Fruit fly (Drosophila melanogaster) whole organism, embryonic: ENCODE measurements around the gene Prp16.
A peak's percentile ranks its signal among the peaks of the same experiment; 100 is the strongest.

ENCODE experiments used
- Ada2b ChIP-seq: fragments of 200-800 bp; sonication (Bioruptor generic); IDR thresholded peaks from 2 replicates; pipeline ENCODE4 v1.3.6; 2022; ENCODE audit warnings: missing biosample characterization, missing genetic modification characterization
- Adf1 ChIP-seq: fragments of 200-800 bp; sonication (Bioruptor generic); IDR thresholded peaks from 2 replicates; pipeline ENCODE4 v1.3.6; 2022; ENCODE audit warnings: missing biosample characterization, missing genetic modification characterization
- Bdp1 ChIP-seq: fragments of 200-800 bp; sonication (Bioruptor generic); optimal IDR thresholded peaks from 3 replicates; lab custom pipeline; 2016; ENCODE audit warnings: missing biosample characterization, missing genetic modification characterization
- CG10431 ChIP-seq: fragments of 200-800 bp; sonication (Bioruptor generic); optimal IDR thresholded peaks from 3 replicates; lab custom pipeline; 2018; ENCODE audit warnings: missing biosample characterization, mild to moderate bottlenecking, missing genetic modification characterization
- CG13894 ChIP-seq: fragments of 200-800 bp; sonication (Bioruptor generic); optimal IDR thresholded peaks from 3 replicates; lab custom pipeline; 2018; ENCODE audit warnings: missing biosample characterization, mild to moderate bottlenecking, missing genetic modification characterization, moderate library complexity
- CG15514 ChIP-seq: fragments of 200-800 bp; sonication (Bioruptor generic); optimal IDR thresholded peaks from 3 replicates; lab custom pipeline; 2017; ENCODE audit warnings: missing biosample characterization, missing genetic modification characterization, mild to moderate bottlenecking, moderate library complexity, missing genetic modification reagents
- CG2116 ChIP-seq: fragments of 200-800 bp; sonication (Bioruptor generic); optimal IDR thresholded peaks from 3 replicates; lab custom pipeline; 2018; ENCODE audit warnings: missing biosample characterization, mild to moderate bottlenecking, missing genetic modification characterization
- CG2199 ChIP-seq: fragments of 200-800 bp; sonication (Bioruptor generic); IDR thresholded peaks from 3 replicates; pipeline ENCODE4 v1.3.6; 2022; ENCODE audit warnings: missing biosample characterization, missing genetic modification characterization
- CG3281 ChIP-seq: fragments of 200-800 bp; sonication (Bioruptor generic); optimal IDR thresholded peaks from 3 replicates; lab custom pipeline; 2017; ENCODE audit warnings: missing biosample characterization, mild to moderate bottlenecking, missing genetic modification characterization
- CG6689 ChIP-seq: fragments of 200-800 bp; sonication (Bioruptor generic); IDR thresholded peaks from 2 replicates; pipeline ENCODE4 v1.3.6; 2022; ENCODE audit warnings: missing biosample characterization, missing genetic modification characterization
- CG7271 ChIP-seq: fragments of 200-800 bp; sonication (Bioruptor generic); optimal IDR thresholded peaks from 2 replicates; lab custom pipeline; 2018; ENCODE audit warnings: missing biosample characterization, mild to moderate bottlenecking, missing genetic modification characterization, moderate library complexity
- CG7987 ChIP-seq: fragments of 200-800 bp; sonication (Bioruptor generic); optimal IDR thresholded peaks from 2 replicates; lab custom pipeline; 2018; ENCODE audit warnings: missing biosample characterization, mild to moderate bottlenecking, missing genetic modification characterization, moderate library complexity
- CG8281 ChIP-seq: fragments of 200-800 bp; sonication (Bioruptor generic); optimal IDR thresholded peaks from 2 replicates; lab custom pipeline; 2018; ENCODE audit warnings: missing biosample characterization, mild to moderate bottlenecking, missing genetic modification characterization, moderate library complexity
- CoRest ChIP-seq: fragments of 200-800 bp; sonication (Bioruptor generic); optimal IDR thresholded peaks from 3 replicates; lab custom pipeline; 2018; ENCODE audit warnings: missing biosample characterization, mild to moderate bottlenecking, missing genetic modification characterization, moderate library complexity
- D19A ChIP-seq: fragments of 200-800 bp; optimal IDR thresholded peaks from 3 replicates; lab custom pipeline; 2019; ENCODE audit warnings: missing biosample characterization, mild to moderate bottlenecking, missing genetic modification characterization, moderate library complexity
- Dad ChIP-seq: fragments of 200-800 bp; sonication (Bioruptor generic); optimal IDR thresholded peaks from 3 replicates; lab custom pipeline; 2016; ENCODE audit warnings: missing biosample characterization, missing genetic modification characterization
- Drgx ChIP-seq: fragments of 200-800 bp; sonication (Bioruptor generic); IDR thresholded peaks from 2 replicates; pipeline ENCODE4 v1.3.6; 2022; ENCODE audit warnings: missing biosample characterization, missing genetic modification characterization
- Ets97D ChIP-seq: fragments of 200-800 bp; sonication (Bioruptor generic); optimal IDR thresholded peaks from 3 replicates; lab custom pipeline; 2016; ENCODE audit warnings: missing biosample characterization, missing genetic modification characterization
- Max ChIP-seq: fragments of 200-800 bp; sonication (Bioruptor generic); optimal IDR thresholded peaks from 2 replicates; lab custom pipeline; 2016; ENCODE audit warnings: missing biosample characterization, mild to moderate bottlenecking, missing genetic modification characterization
- Med ChIP-seq: fragments of 200-800 bp; sonication (Bioruptor generic); peaks from one replicate; lab custom pipeline; 2016; ENCODE audit warnings: missing biosample characterization, missing genetic modification characterization, mild to moderate bottlenecking, inconsistent platforms, moderate library complexity
- Oli ChIP-seq: fragments of 200-800 bp; sonication (Bioruptor generic); optimal IDR thresholded peaks from 2 replicates; lab custom pipeline; 2018; ENCODE audit warnings: missing biosample characterization, mild to moderate bottlenecking, missing genetic modification characterization, moderate library complexity
- Opbp ChIP-seq: fragments of 200-800 bp; sonication (Bioruptor generic); IDR thresholded peaks from 3 replicates; pipeline ENCODE4 v1.3.6; 2022; ENCODE audit warnings: missing biosample characterization, missing genetic modification characterization; ENCODE audit not compliant: partially characterized antibody
- Ssrp ChIP-seq: fragments of 200-800 bp; sonication (Bioruptor generic); optimal IDR thresholded peaks from 2 replicates; lab custom pipeline; 2018; ENCODE audit warnings: missing biosample characterization, mild to moderate bottlenecking, missing genetic modification characterization, moderate library complexity
- Trl ChIP-seq, 3 experiments: fragments of >200 bp in 2 of 3; fragments of 200-800 bp in 1 of 3; sonication (Bioruptor generic) in 1 of 3; optimal IDR thresholded peaks; 2 replicates in 1 of 3; 3 replicates in 2 of 3; lab custom pipeline; 2016 to 2017; ENCODE audit warnings: missing biosample characterization in 1 of 3, missing genetic modification characterization in 1 of 3
- Vsx1 ChIP-seq: fragments of 200-800 bp; sonication (Bioruptor generic); optimal IDR thresholded peaks from 2 replicates; lab custom pipeline; 2017; ENCODE audit warnings: missing biosample characterization, mild to moderate bottlenecking, missing genetic modification characterization, missing genetic modification reagents
- abd-A ChIP-seq: fragments of 200-800 bp; sonication (Bioruptor generic); optimal IDR thresholded peaks from 3 replicates; lab custom pipeline; 2019; ENCODE audit warnings: missing biosample characterization, mild to moderate bottlenecking, missing genetic modification characterization, moderate library complexity
- br ChIP-seq: fragments of >200 bp; optimal IDR thresholded peaks from 2 replicates; lab custom pipeline; 2017
- caup ChIP-seq: fragments of 200-800 bp; sonication (Bioruptor generic); optimal IDR thresholded peaks from 3 replicates; lab custom pipeline; 2017; ENCODE audit warnings: missing biosample characterization, mild to moderate bottlenecking, missing genetic modification characterization, moderate library complexity; ENCODE audit not compliant: severe bottlenecking
- ci ChIP-seq: fragments of 200-800 bp; sonication (Bioruptor generic); IDR thresholded peaks from 3 replicates; pipeline ENCODE4 v1.3.6; 2022; ENCODE audit warnings: missing biosample characterization, missing genetic modification characterization
- crc ChIP-seq: fragments of 200-800 bp; sonication (Bioruptor generic); optimal IDR thresholded peaks from 2 replicates; lab custom pipeline; 2016; ENCODE audit warnings: missing biosample characterization, missing genetic modification characterization
- danr ChIP-seq: fragments of 200-800 bp; sonication (Bioruptor generic); IDR thresholded peaks from 2 replicates; pipeline ENCODE4 v1.3.6; 2022; ENCODE audit warnings: missing biosample characterization, missing genetic modification characterization
- emc ChIP-seq: fragments of 200-800 bp; sonication (Bioruptor generic); optimal IDR thresholded peaks from 2 replicates; lab custom pipeline; 2016; ENCODE audit warnings: missing biosample characterization, missing genetic modification characterization
- eve ChIP-seq, 2 experiments: fragments of >200 bp; optimal IDR thresholded peaks; 2 replicates each; lab custom pipeline; 2017; ENCODE audit warnings: missing biosample characterization in 2 of 2, missing genetic modification characterization in 2 of 2
- exex ChIP-seq: fragments of 200-800 bp; sonication (Bioruptor generic); optimal IDR thresholded peaks from 4 replicates; lab custom pipeline; 2018; ENCODE audit warnings: missing biosample characterization, mild to moderate bottlenecking, missing genetic modification characterization, moderate library complexity
- gem ChIP-seq: fragments of 200-800 bp; sonication (Bioruptor generic); optimal IDR thresholded peaks from 2 replicates; lab custom pipeline; 2019; ENCODE audit warnings: missing biosample characterization, mild to moderate bottlenecking, missing genetic modification characterization, moderate library complexity
- grau ChIP-seq: fragments of 200-800 bp; optimal IDR thresholded peaks from 3 replicates; lab custom pipeline; 2019; ENCODE audit warnings: missing biosample characterization, mild to moderate bottlenecking, missing genetic modification characterization, moderate library complexity
- hbn ChIP-seq: fragments of 200-800 bp; sonication (Bioruptor generic); IDR thresholded peaks from 2 replicates; pipeline ENCODE4 v1.3.6; 2022; ENCODE audit warnings: missing biosample characterization, missing genetic modification characterization; ENCODE audit not compliant: partially characterized antibody
- her ChIP-seq: fragments of 200-800 bp; sonication (Bioruptor generic); optimal IDR thresholded peaks from 2 replicates; lab custom pipeline; 2016; ENCODE audit warnings: missing biosample characterization, missing genetic modification characterization
- inv ChIP-seq: fragments of 200-800 bp; sonication (Bioruptor generic); IDR thresholded peaks from 2 replicates; pipeline ENCODE4 v1.3.6; 2022; ENCODE audit warnings: missing biosample characterization, missing genetic modification characterization; ENCODE audit not compliant: partially characterized antibody
- klu ChIP-seq: fragments of 200-800 bp; sonication (Bioruptor generic); IDR thresholded peaks from 2 replicates; pipeline ENCODE4 v1.3.6; 2022; ENCODE audit warnings: missing biosample characterization, missing genetic modification characterization
- lmd ChIP-seq: fragments of 200-800 bp; sonication (Bioruptor generic); IDR thresholded peaks from 2 replicates; pipeline ENCODE4 v1.3.6; 2022; ENCODE audit warnings: missing biosample characterization, missing genetic modification characterization
- mirr ChIP-seq: fragments of 200-800 bp; sonication (Bioruptor generic); optimal IDR thresholded peaks from 3 replicates; lab custom pipeline; 2018; ENCODE audit warnings: missing biosample characterization, mild to moderate bottlenecking, missing genetic modification characterization
- pan ChIP-seq, 4 experiments: fragments of >200 bp in 3 of 4; fragments of 200-800 bp in 1 of 4; sonication (Bioruptor generic) in 1 of 4; optimal IDR thresholded peaks in 3 of 4; IDR thresholded peaks in 1 of 4; 2 replicates each; pipeline versions ENCODE4 v1.3.6 to Lab custom; 2017 to 2022; ENCODE audit warnings: missing biosample characterization in 2 of 4, missing genetic modification characterization in 2 of 4, mixed read lengths in 1 of 4
- pb ChIP-seq: fragments of 200-800 bp; sonication (Bioruptor generic); optimal IDR thresholded peaks from 3 replicates; lab custom pipeline; 2016; ENCODE audit warnings: missing biosample characterization, missing genetic modification characterization
- sd ChIP-seq: fragments of 200-800 bp; sonication (Bioruptor generic); optimal IDR thresholded peaks from 3 replicates; lab custom pipeline; 2018; ENCODE audit warnings: missing biosample characterization, mild to moderate bottlenecking, missing genetic modification characterization, moderate library complexity
- sens ChIP-seq: fragments of 200-800 bp; sonication (Bioruptor generic); peaks from one replicate; lab custom pipeline; 2016; ENCODE audit warnings: missing biosample characterization, missing genetic modification characterization
- sqz ChIP-seq: fragments of 200-800 bp; sonication (Bioruptor generic); optimal IDR thresholded peaks from 3 replicates; lab custom pipeline; 2018; ENCODE audit warnings: missing biosample characterization, mild to moderate bottlenecking, missing genetic modification characterization
- vvl ChIP-seq: fragments of 200-800 bp; sonication (Bioruptor generic); IDR thresholded peaks from 2 replicates; pipeline ENCODE4 v1.3.6; 2022; ENCODE audit warnings: missing biosample characterization, missing genetic modification characterization
- zen2 ChIP-seq: fragments of 200-800 bp; sonication (Bioruptor generic); IDR thresholded peaks from 3 replicates; pipeline ENCODE4 v1.3.6; 2022; ENCODE audit warnings: missing biosample characterization, missing genetic modification characterization; ENCODE audit not compliant: partially characterized antibody

Prp16 gene

DNA sequence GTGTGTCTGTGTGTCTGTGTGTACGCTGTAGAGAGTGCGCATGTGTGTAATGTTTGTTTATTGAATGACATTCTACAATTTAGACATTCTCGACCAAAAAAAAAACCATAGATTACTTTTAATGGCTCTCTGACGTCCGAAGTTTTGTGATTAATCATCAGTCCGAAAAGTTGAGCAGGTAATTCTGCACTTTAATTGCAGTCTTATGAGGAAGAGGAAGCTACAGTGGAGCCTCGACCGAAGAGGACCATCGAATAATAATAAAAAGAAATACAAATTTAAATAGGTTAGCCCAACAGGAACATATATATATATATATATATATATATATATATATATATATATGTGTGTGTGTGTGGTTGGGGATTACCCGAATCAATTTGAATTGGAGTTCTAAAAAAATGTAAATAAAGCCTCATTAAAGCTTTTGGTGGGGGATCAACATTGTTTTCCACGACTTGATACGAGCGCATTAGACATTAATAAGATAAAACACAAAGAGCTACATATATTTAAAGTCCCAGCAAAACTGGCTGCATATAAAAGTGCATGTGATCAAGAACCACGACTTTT lies 8.1 kb downstream of the Prp16 start:
- TF ChIP-seq CG6689 (GFP tag; lab: Robert Waterston, UW): no peak
- TF ChIP-seq CG13894 (tag; lab: Kevin White, UChicago): no peak
- no peak for TF ChIP-seq CG15514 (GFP tag; lab: Kevin White, UChicago)
- TF ChIP-seq CG7987: no peak
- no peak for TF ChIP-seq CG7271 (tag; lab: Kevin White, UChicago)
- peak; percentile 69 for TF ChIP-seq Med (GFP tag; lab: Kevin White, UChicago)
- no peak for TF ChIP-seq Dad (GFP tag; lab: Kevin White, UChicago)
- TF ChIP-seq ci (GFP tag; lab: Robert Waterston, UW): no peak
- peak; percentile 0 for TF ChIP-seq CG8281 (tag; lab: Kevin White, UChicago)
- peak; percentile 16 for TF ChIP-seq exex (tag; lab: Kevin White, UChicago)
- no peak for TF ChIP-seq hbn (GFP tag; lab: Robert Waterston, UW)
- TF ChIP-seq CoRest (tag; lab: Kevin White, UChicago): no peak
- TF ChIP-seq Drgx: no peak
- TF ChIP-seq emc (GFP tag; lab: Kevin White, UChicago): no peak
- peak; percentile 6 for TF ChIP-seq CG3281
- no peak for TF ChIP-seq pb (GFP tag; lab: Kevin White, UChicago)
- peak; percentile 78 for TF ChIP-seq sens (GFP tag; lab: Kevin White, UChicago)
- TF ChIP-seq caup (GFP tag; lab: Kevin White, UChicago): no peak
- no peak for TF ChIP-seq abd-A
- peak in 1 of 2 experiments; percentile 34 for TF ChIP-seq eve (GFP tag; optimal IDR thresholded peaks at IDR 0.05; lab: Kevin White, UChicago)
- TF ChIP-seq grau: peak; percentile 46
- peak; percentile 21 for TF ChIP-seq Ssrp (tag; lab: Kevin White, UChicago)
- TF ChIP-seq Vsx1: no peak
- peak; percentile 68 for TF ChIP-seq sqz (GFP tag; lab: Kevin White, UChicago)
- TF ChIP-seq pan (optimal IDR thresholded peaks at IDR 0.05; lab: Kevin White, UChicago): no peak
- no peak for TF ChIP-seq pan (GFP tag; optimal IDR thresholded peaks at IDR 0.05 in 1 of 2, IDR thresholded peaks at IDR 0.05 in 1 of 2)
- peak; percentile 6 for TF ChIP-seq gem
- peak; percentile 69 for TF ChIP-seq sd (tag; lab: Kevin White, UChicago)
- no peak for TF ChIP-seq Bdp1 (GFP tag; lab: Kevin White, UChicago)
- no peak for TF ChIP-seq klu (GFP tag; lab: Robert Waterston, UW)
- no peak for TF ChIP-seq Ets97D
- no peak for TF ChIP-seq Opbp (GFP tag; lab: Robert Waterston, UW)
- no peak for TF ChIP-seq Oli
- TF ChIP-seq br (lab: Kevin White, UChicago): no peak
- TF ChIP-seq Max: no peak
- TF ChIP-seq Ada2b (GFP tag; lab: Robert Waterston, UW): no peak
- no peak for TF ChIP-seq mirr
- TF ChIP-seq crc (GFP tag; lab: Kevin White, UChicago): no peak
- TF ChIP-seq, all 482 proteins: peak for 11

DNA sequence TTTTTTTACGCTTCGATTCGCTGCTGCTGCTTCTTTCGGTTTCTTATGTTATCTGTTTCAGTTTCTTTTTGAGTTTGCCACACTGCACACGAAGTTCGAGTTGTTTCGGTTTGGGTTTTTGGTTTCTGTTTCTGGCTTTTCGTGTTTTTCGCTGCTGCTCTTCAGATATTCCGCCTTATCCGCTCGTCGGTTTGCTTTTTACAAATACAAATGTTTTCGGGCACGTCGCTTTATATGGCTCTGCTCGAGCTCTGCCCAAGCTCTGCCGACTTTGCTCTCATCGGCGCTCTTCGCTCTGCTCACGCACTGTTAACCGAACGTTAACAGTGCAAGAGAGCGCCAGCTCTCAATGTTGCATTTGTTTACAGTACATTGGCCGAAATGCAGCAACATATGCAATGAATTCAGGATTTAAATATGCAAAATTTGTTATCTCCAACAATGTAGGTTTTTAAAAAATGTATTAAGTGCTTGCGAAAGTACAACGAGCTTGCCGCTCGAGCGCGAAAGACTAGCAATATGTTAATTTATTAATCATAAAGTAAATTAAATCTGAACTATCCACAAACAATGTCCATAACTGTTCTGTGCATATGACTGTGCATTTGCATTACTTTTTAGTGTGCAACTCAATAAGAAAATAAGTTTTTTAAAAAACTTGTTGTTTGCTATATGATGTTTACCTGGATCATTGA lies 10.2 kb downstream of the Prp16 start:
- TF ChIP-seq CG2116 (peak; percentile 12), Trl (optimal IDR thresholded peaks at IDR 0.05; lab: Kevin White, UChicago) (peak; percentile 76 to 88), Trl (GFP tag; optimal IDR thresholded peaks at IDR 0.05; lab: Kevin White, UChicago) (no peak), danr (GFP tag; lab: Robert Waterston, UW) (no peak), vvl (GFP tag; lab: Robert Waterston, UW) (peak; percentile 44; the same call in 1 of the 2 replicates), inv (GFP tag; lab: Robert Waterston, UW) (0 out of 2 replicates have a peak, but pooled peaks have one; percentile 9), her (no peak), lmd (no peak), caup (GFP tag; lab: Kevin White, UChicago) (peak; percentile 1), Adf1 (GFP tag; lab: Robert Waterston, UW) (peak; percentile 90), Opbp (GFP tag; lab: Robert Waterston, UW) (peak; percentile 45; the same call in 1 of the 3 replicates), D19A (tag; lab: Kevin White, UChicago) (no peak), zen2 (GFP tag; lab: Robert Waterston, UW) (no peak), CG2199 (GFP tag; lab: Robert Waterston, UW) (peak; percentile 70; the same call in 2 of the 3 replicates), CG10431 (GFP tag; lab: Kevin White, UChicago) (peak; percentile 23)
